Worm (Caenorhabditis elegans) whole organism, L2 larva: ENCODE results near the gene T25D3.4.

Experiments
- alr-1 ChIP-seq: fragments of 150-350 bp; optimal IDR thresholded peaks from 2 replicates; lab custom pipeline; 2014; ENCODE audit warnings: missing biosample characterization, missing genetic modification characterization
- nhr-12 ChIP-seq: fragments of 150-350 bp; optimal IDR thresholded peaks from 2 replicates; lab custom pipeline; 2014; ENCODE audit warnings: missing biosample characterization, missing genetic modification characterization
- zag-1 ChIP-seq: fragments of 150-350 bp; optimal IDR thresholded peaks from 2 replicates; lab custom pipeline; 2014; ENCODE audit warnings: missing biosample characterization, missing genetic modification characterization

DNA sequence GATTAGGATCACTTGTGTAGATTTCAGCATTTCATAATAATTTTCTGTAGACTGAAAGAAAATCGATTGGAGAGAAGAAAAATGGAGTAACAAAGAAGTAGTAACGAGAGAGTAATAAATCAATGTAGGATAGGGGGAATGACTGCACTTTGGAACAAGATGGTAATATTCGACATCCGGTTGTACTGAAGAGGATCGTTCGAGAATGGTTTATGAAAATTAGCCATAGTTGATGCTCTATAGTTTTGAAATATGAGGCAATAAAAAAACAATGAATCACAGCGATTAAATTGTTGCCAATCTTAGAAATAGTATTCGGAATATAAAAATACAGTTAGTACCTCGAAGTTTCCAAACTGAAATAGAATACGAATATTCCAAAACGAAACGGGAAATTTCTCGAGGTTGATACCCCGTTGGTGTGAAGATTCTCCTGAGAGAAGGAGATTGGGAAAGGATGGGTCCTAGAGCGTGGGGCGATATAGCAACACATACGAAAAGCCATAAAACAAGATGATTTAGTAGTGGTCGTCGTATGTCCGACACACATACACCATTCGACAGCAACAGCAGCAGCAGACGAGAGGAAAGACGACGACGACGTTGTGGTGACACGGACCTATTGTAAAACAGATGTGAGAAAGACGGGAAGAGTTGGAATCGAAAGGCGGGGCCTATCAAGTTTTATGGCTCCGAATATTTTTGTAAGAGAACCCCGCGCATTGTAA is 13.3 kb upstream of the T25D3.4 start, which contains the start of gene cwn-1:
- TF ChIP-seq zag-1 (tag; lab: Kevin White, UChicago) (no peak), alr-1 (tag; lab: Kevin White, UChicago) (no peak), nhr-12 (tag; lab: Kevin White, UChicago) (no peak)
